Worm (Caenorhabditis elegans): ENCODE data around the gene C03E10.1.

DNA sequence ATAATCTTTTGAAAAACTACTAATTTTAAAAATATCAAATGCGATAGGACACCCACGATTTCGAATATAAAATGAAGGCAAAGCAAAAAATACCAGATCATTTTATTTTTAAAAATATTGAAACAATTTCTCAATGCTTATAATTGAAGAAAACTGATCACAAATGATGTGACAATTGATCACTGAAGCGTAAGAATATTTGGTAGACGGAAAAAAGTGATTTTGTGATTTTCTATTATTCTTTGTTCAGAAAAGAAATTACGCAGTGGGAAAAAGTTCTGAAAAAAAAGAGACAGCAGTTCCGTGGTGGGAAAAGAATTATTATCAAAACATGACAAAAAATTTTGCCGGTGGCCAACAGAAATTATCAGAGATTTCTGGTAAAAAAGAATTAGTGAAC lies 7.6 kb downstream of the C03E10.1 start, which contains the start of gene T03F7.5:
- TF ChIP-seq rbr-2 (tag; optimal IDR thresholded peaks at IDR 0.05) (no peak), fos-1 (tag; optimal IDR thresholded peaks at IDR 0.05) (no peak), snpc-4 (tag; optimal IDR thresholded peaks at IDR 0.05) (no peak)

Data from whole organism, L4 larva.